Worm (Caenorhabditis elegans): Measurements from ENCODE around the gene lat-1.

lat-1 gene

ce11 chrII:8896541-8896940 lies at the start of gene lat-1:
Gene lat-1, plus strand, starts transcription at chrII:8896841.
- TF ChIP-seq unc-62 (GFP tag; optimal IDR thresholded peaks at IDR 0.05) (no peak), zfh-2 (GFP tag; conservative IDR thresholded peaks at IDR 0.05) (0 out of 2 replicates have a peak, but pooled peaks have one; percentile 37)

ce11 chrII:8848984-8849383 lies 47.7 kb upstream of the lat-1 start:
- TF ChIP-seq snpc-1.1 (tag; optimal IDR thresholded peaks at IDR 0.05; ENCODE audit: insufficient read depth) (no peak), snpc-4 (GFP tag; optimal IDR thresholded peaks at IDR 0.05) (no peak), snpc-4 (tag; optimal IDR thresholded peaks at IDR 0.05) (no peak), ccch-3 (GFP tag; optimal IDR thresholded peaks at IDR 0.05) (no peak), F10E7.11 (tag; optimal IDR thresholded peaks at IDR 0.05) (no peak), F33H1.4 (GFP tag; IDR thresholded peaks at IDR 0.05) (no peak), F37B4.10 (GFP tag; IDR thresholded peaks at IDR 0.05) (no peak), Y67H2A.10 (GFP tag; conservative IDR thresholded peaks at IDR 0.05) (no peak), C17E4.6 (GFP tag; IDR thresholded peaks at IDR 0.05) (no peak), nhr-90 (tag; optimal IDR thresholded peaks at IDR 0.05) (no peak), attf-5 (GFP tag; optimal IDR thresholded peaks at IDR 0.05) (no peak), K11D2.4 (GFP tag; IDR thresholded peaks at IDR 0.05) (no peak), him-1 (tag; optimal IDR thresholded peaks at IDR 0.05) (no peak), die-1 (tag; optimal IDR thresholded peaks at IDR 0.05) (no peak), bed-1 (GFP tag; IDR thresholded peaks at IDR 0.05) (no peak), unc-62 (GFP tag; optimal IDR thresholded peaks at IDR 0.05) (no peak), lin-26 (GFP tag; IDR thresholded peaks at IDR 0.05) (no peak), madf-6 (GFP tag; IDR thresholded peaks at IDR 0.05) (no peak)

- TF ChIP-seq xnd-1 (tag; optimal IDR thresholded peaks at IDR 0.05) = no peak
- TF ChIP-seq Y67H2A.10 (GFP tag; conservative IDR thresholded peaks at IDR 0.05) = no peak
- no peak for TF ChIP-seq lin-26 (GFP tag; IDR thresholded peaks at IDR 0.05)
- no peak for TF ChIP-seq tbx-9 (tag; optimal IDR thresholded peaks at IDR 0.05; ENCODE audit: borderline replicate concordance)
- TF ChIP-seq B0261.1 (tag; optimal IDR thresholded peaks at IDR 0.05) = no peak
Observed at ce11 chrII:8851996-8852587, 44.5 kb upstream of the lat-1 start, which contains the start of gene oac-46. Gene oac-46, minus strand, starts transcription at chrII:8852096.

ce11 chrII:8853238-8853637 lies 43.4 kb upstream of the lat-1 start:
- no peak for TF ChIP-seq F22D6.2 (tag; optimal IDR thresholded peaks at IDR 0.05)
- no peak for TF ChIP-seq dpl-1 (GFP tag; optimal IDR thresholded peaks at IDR 0.05)
- no peak for TF ChIP-seq nfya-1 (tag; optimal IDR thresholded peaks at IDR 0.05; ENCODE audit: borderline replicate concordance, insufficient read depth)

ce11 chrII:8853960-8854359 lies 42.7 kb upstream of the lat-1 start:
- no peak for TF ChIP-seq attf-3 (GFP tag; conservative IDR thresholded peaks at IDR 0.05)
- no peak for TF ChIP-seq hrde-1 (tag; optimal IDR thresholded peaks at IDR 0.05; ENCODE audit: borderline replicate concordance)
- TF ChIP-seq nfya-2 (GFP tag; IDR thresholded peaks at IDR 0.05) = no peak
- TF ChIP-seq sea-2 (GFP tag; IDR thresholded peaks at IDR 0.05) = no peak
- TF ChIP-seq F39B2.1 (GFP tag; IDR thresholded peaks at IDR 0.05) = no peak
- TF ChIP-seq hlh-26 (GFP tag; conservative IDR thresholded peaks at IDR 0.05) = no peak
- TF ChIP-seq hmg-20 (GFP tag; IDR thresholded peaks at IDR 0.05) = no peak
- no peak for TF ChIP-seq F22D6.2 (tag; optimal IDR thresholded peaks at IDR 0.05)
- TF ChIP-seq F57C9.4 (tag; optimal IDR thresholded peaks at IDR 0.05) = no peak
- TF ChIP-seq Y53G8AR.9 (GFP tag; conservative IDR thresholded peaks at IDR 0.05) = no peak
- TF ChIP-seq hlh-12 (tag; optimal IDR thresholded peaks at IDR 0.05) = no peak
- no peak for TF ChIP-seq ets-4 (GFP tag; optimal IDR thresholded peaks at IDR 0.05)
- no peak for TF ChIP-seq C17E4.6 (GFP tag; IDR thresholded peaks at IDR 0.05)
- no peak for TF ChIP-seq madf-3 (GFP tag; IDR thresholded peaks at IDR 0.05)
- TF ChIP-seq ceh-40 (GFP tag; IDR thresholded peaks at IDR 0.05) = no peak
- TF ChIP-seq ztf-25 (GFP tag; IDR thresholded peaks at IDR 0.05) = no peak
- TF ChIP-seq sptf-2 (GFP tag; optimal IDR thresholded peaks at IDR 0.05) = no peak

All from whole organism, young adult.